Worm (Caenorhabditis elegans): Measurements from ENCODE around the gene rbr-2.

Gene rbr-2

ce11 chrIV:10935853-10936491 lies 16.1 kb downstream of the rbr-2 start, which contains the start of gene lgg-2:
lgg-2 (minus strand) TSS chrIV:10935903.
- no peak for TF ChIP-seq nhr-28 (tag; optimal IDR thresholded peaks at IDR 0.05)
- peak; percentile 92 for TF ChIP-seq elt-2 (tag; optimal IDR thresholded peaks at IDR 0.05)
- TF ChIP-seq pqm-1 (tag; optimal IDR thresholded peaks at IDR 0.05) = peak; percentile 93
- peak; percentile 44 for TF ChIP-seq fkh-10 (GFP tag; optimal IDR thresholded peaks at IDR 0.05)
- TF ChIP-seq hmg-11 (tag; optimal IDR thresholded peaks at IDR 0.05) = peak; percentile 78
- no peak for TF ChIP-seq ceh-9 (tag; optimal IDR thresholded peaks at IDR 0.05)
- peak; percentile 98 for TF ChIP-seq nhr-25 (tag; optimal IDR thresholded peaks at IDR 0.05)
- TF ChIP-seq ceh-28 (tag; optimal IDR thresholded peaks at IDR 0.05) = peak; percentile 93
- TF ChIP-seq aly-2 (tag; optimal IDR thresholded peaks at IDR 0.05) = no peak
- peak; percentile 79 for TF ChIP-seq fos-1 (tag; optimal IDR thresholded peaks at IDR 0.05)
- peak; percentile 30 for TF ChIP-seq mml-1 (tag; optimal IDR thresholded peaks at IDR 0.05)
- TF ChIP-seq sea-2 (GFP tag; optimal IDR thresholded peaks at IDR 0.05) = no peak
- TF ChIP-seq egl-27 (tag; optimal IDR thresholded peaks at IDR 0.05) = peak; percentile 87
- peak; percentile 90 for TF ChIP-seq nhr-11 (tag; optimal IDR thresholded peaks at IDR 0.05)
- peak; percentile 73 for TF ChIP-seq ama-1 (optimal IDR thresholded peaks at IDR 0.05)
- TF ChIP-seq nhr-237 (tag; optimal IDR thresholded peaks at IDR 0.05) = no peak
- peak; percentile 78 for TF ChIP-seq snpc-4 (tag; optimal IDR thresholded peaks at IDR 0.05)
- no peak for TF ChIP-seq nhr-67 (tag; optimal IDR thresholded peaks at IDR 0.05)
- TF ChIP-seq unc-39 (tag; optimal IDR thresholded peaks at IDR 0.05) = no peak
- TF ChIP-seq nhr-23 (tag; optimal IDR thresholded peaks at IDR 0.05) = peak; percentile 99
- peak; percentile 94 for TF ChIP-seq unc-62 (GFP tag; optimal IDR thresholded peaks at IDR 0.05)
- no peak for TF ChIP-seq ZK546.5 (tag; optimal IDR thresholded peaks at IDR 0.05)
- TF ChIP-seq fkh-2 (tag; optimal IDR thresholded peaks at IDR 0.05) = no peak
- peak; percentile 88 for TF ChIP-seq tbx-2 (tag; optimal IDR thresholded peaks at IDR 0.05)
- peak; percentile 67 for TF ChIP-seq lin-39 (tag; optimal IDR thresholded peaks at IDR 0.05)
- peak; percentile 95 for TF ChIP-seq jun-1 (tag; optimal IDR thresholded peaks at IDR 0.05)
- peak; percentile 30 for TF ChIP-seq skn-1 (tag; optimal IDR thresholded peaks at IDR 0.05)
- peak; percentile 74 for TF ChIP-seq egl-5 (tag; optimal IDR thresholded peaks at IDR 0.05)
- peak in 2 of 3 experiments; percentile 33 to 49 for TF ChIP-seq elt-3 (tag; optimal IDR thresholded peaks at IDR 0.05)
- peak; percentile 90 for TF ChIP-seq mdl-1 (tag; optimal IDR thresholded peaks at IDR 0.05)
- TF ChIP-seq ceh-82 (tag; optimal IDR thresholded peaks at IDR 0.05) = peak; percentile 63
- TF ChIP-seq nhr-76 (tag; optimal IDR thresholded peaks at IDR 0.05) = no peak
- TF ChIP-seq elt-1 (tag; optimal IDR thresholded peaks at IDR 0.05) = peak; percentile 88
- TF ChIP-seq R02D3.7 (tag; optimal IDR thresholded peaks at IDR 0.05) = peak; percentile 75
- TF ChIP-seq zag-1 (tag; optimal IDR thresholded peaks at IDR 0.05) = no peak
- TF ChIP-seq nhr-43 (tag; optimal IDR thresholded peaks at IDR 0.05; ENCODE audit: poor library complexity, severe bottlenecking) = peak; percentile 95
- no peak for TF ChIP-seq ceh-16 (tag; optimal IDR thresholded peaks at IDR 0.05)
- TF ChIP-seq lsy-12 (tag; optimal IDR thresholded peaks at IDR 0.05) = peak; percentile 94
- no peak for TF ChIP-seq nhr-77 (tag; optimal IDR thresholded peaks at IDR 0.05)
- TF ChIP-seq daf-12 (tag; optimal IDR thresholded peaks at IDR 0.05) = no peak
- TF ChIP-seq nfya-1 (tag; optimal IDR thresholded peaks at IDR 0.05; ENCODE audit: insufficient read depth) = peak; percentile 92
- no peak for TF ChIP-seq nhr-12 (tag; optimal IDR thresholded peaks at IDR 0.05)
- TF ChIP-seq eor-1 (tag; optimal IDR thresholded peaks at IDR 0.05) = peak in 1 of 2 experiments; percentile 63
- peak; percentile 95 for TF ChIP-seq pha-4 (tag; optimal IDR thresholded peaks at IDR 0.05)
- no peak for TF ChIP-seq ztf-11 (tag; optimal IDR thresholded peaks at IDR 0.05)
- TF ChIP-seq ztf-4 (tag; optimal IDR thresholded peaks at IDR 0.05) = peak; percentile 93
- TF ChIP-seq lin-15B (tag; optimal IDR thresholded peaks at IDR 0.05) = peak; percentile 82

Measured in whole organism, L3 larva.